Worm (Caenorhabditis elegans): ENCODE results near the gene hpl-1.

Gene hpl-1

ce11 chrX:13250163-13250562, 5.0 kb downstream of the hpl-1 start:
- peak; percentile 54 for TF ChIP-seq fos-1 (tag; optimal IDR thresholded peaks at IDR 0.05)
- no peak for TF ChIP-seq mab-5 (tag; optimal IDR thresholded peaks at IDR 0.05)
- TF ChIP-seq R02D3.7 (tag; optimal IDR thresholded peaks at IDR 0.05), result no peak
- no peak for TF ChIP-seq skn-1 (tag; optimal IDR thresholded peaks at IDR 0.05)
- TF ChIP-seq C34F6.9 (tag; optimal IDR thresholded peaks at IDR 0.05), result no peak
- TF ChIP-seq nhr-21 (tag; optimal IDR thresholded peaks at IDR 0.05), result peak; percentile 6
- TF ChIP-seq unc-55 (GFP tag; optimal IDR thresholded peaks at IDR 0.05), result no peak
- no peak for TF ChIP-seq unc-62 (GFP tag; optimal IDR thresholded peaks at IDR 0.05)
- TF ChIP-seq ceh-82 (tag; optimal IDR thresholded peaks at IDR 0.05), result no peak
- TF ChIP-seq nhr-12 (tag; optimal IDR thresholded peaks at IDR 0.05), result no peak
- no peak for TF ChIP-seq zag-1 (tag; optimal IDR thresholded peaks at IDR 0.05)
- no peak for TF ChIP-seq peb-1 (tag; optimal IDR thresholded peaks at IDR 0.05)
- no peak for TF ChIP-seq ztf-1 (GFP tag; conservative IDR thresholded peaks at IDR 0.05)
- peak; percentile 40 to 69 for TF ChIP-seq mdl-1 (tag; optimal IDR thresholded peaks at IDR 0.05)
- peak; percentile 71 for TF ChIP-seq crh-2 (tag; optimal IDR thresholded peaks at IDR 0.05)
- TF ChIP-seq mbf-1 (tag; optimal IDR thresholded peaks at IDR 0.05), result no peak
- peak; percentile 85 for TF ChIP-seq sma-9 (GFP tag; optimal IDR thresholded peaks at IDR 0.05)
- no peak for TF ChIP-seq sma-9 (tag; optimal IDR thresholded peaks at IDR 0.05)
- TF ChIP-seq nhr-11 (tag; optimal IDR thresholded peaks at IDR 0.05), result no peak
- no peak for TF ChIP-seq ztf-11 (tag; optimal IDR thresholded peaks at IDR 0.05)
- no peak for TF ChIP-seq nhr-23 (tag; optimal IDR thresholded peaks at IDR 0.05)
- TF ChIP-seq lsy-2 (tag; optimal IDR thresholded peaks at IDR 0.05), result no peak
- TF ChIP-seq ztf-4 (tag; optimal IDR thresholded peaks at IDR 0.05), result no peak
- peak; percentile 70 for TF ChIP-seq sma-3 (GFP tag; optimal IDR thresholded peaks at IDR 0.05)
- TF ChIP-seq dmd-4 (tag; optimal IDR thresholded peaks at IDR 0.05), result no peak
- TF ChIP-seq F13H6.1 (tag; optimal IDR thresholded peaks at IDR 0.05), result peak; percentile 76
- no peak for TF ChIP-seq snpc-4 (tag; optimal IDR thresholded peaks at IDR 0.05)
- no peak for TF ChIP-seq egl-27 (tag; optimal IDR thresholded peaks at IDR 0.05)
- TF ChIP-seq gmeb-1 (tag; optimal IDR thresholded peaks at IDR 0.05), result peak; percentile 61
- TF ChIP-seq lin-13 (GFP tag; optimal IDR thresholded peaks at IDR 0.05), result no peak
- TF ChIP-seq lin-11 (tag; optimal IDR thresholded peaks at IDR 0.05), result no peak
- no peak for TF ChIP-seq alr-1 (tag; optimal IDR thresholded peaks at IDR 0.05)
- peak; percentile 66 for TF ChIP-seq nhr-129 (tag; optimal IDR thresholded peaks at IDR 0.05)
- TF ChIP-seq elt-3 (tag; optimal IDR thresholded peaks at IDR 0.05), result no peak
- TF ChIP-seq Y55F3AM.14 (GFP tag; optimal IDR thresholded peaks at IDR 0.05), result peak; percentile 36
- TF ChIP-seq elt-1 (tag; optimal IDR thresholded peaks at IDR 0.05), result no peak
- peak; percentile 14 for TF ChIP-seq sem-4 (tag; optimal IDR thresholded peaks at IDR 0.05)
- no peak for TF ChIP-seq ama-1 (optimal IDR thresholded peaks at IDR 0.05)
- no peak for TF ChIP-seq ceh-16 (tag; optimal IDR thresholded peaks at IDR 0.05)
- no peak for TF ChIP-seq nhr-77 (tag; optimal IDR thresholded peaks at IDR 0.05)
- TF ChIP-seq nhr-237 (tag; optimal IDR thresholded peaks at IDR 0.05), result no peak
- no peak for TF ChIP-seq lin-39 (tag; optimal IDR thresholded peaks at IDR 0.05)
- no peak for TF ChIP-seq ZK546.5 (tag; optimal IDR thresholded peaks at IDR 0.05)
- no peak for TF ChIP-seq nhr-10 (tag; optimal IDR thresholded peaks at IDR 0.05)
- TF ChIP-seq aly-2 (tag; optimal IDR thresholded peaks at IDR 0.05), result no peak
- no peak for TF ChIP-seq unc-39 (tag; optimal IDR thresholded peaks at IDR 0.05)
- TF ChIP-seq nhr-25 (tag; optimal IDR thresholded peaks at IDR 0.05), result peak; percentile 79
- no peak for TF ChIP-seq nhr-6 (tag; optimal IDR thresholded peaks at IDR 0.05)
- TF ChIP-seq blmp-1 (tag; optimal IDR thresholded peaks at IDR 0.05; ENCODE audit: insufficient read depth), result peak; percentile 70

Data from whole organism, L2 larva.